Worm (Caenorhabditis elegans) whole organism, late embryonic: Measurements from ENCODE around the gene ari-2.

Experiments
- F13H6.1 ChIP-seq: sonication (generic microtip); optimal IDR thresholded peaks from 2 replicates; lab custom pipeline; 2016; ENCODE audit warnings: missing genetic modification characterization, missing compliant biosample characterization
- che-1 ChIP-seq: sonication (generic microtip); optimal IDR thresholded peaks from 2 replicates; lab custom pipeline; 2016; ENCODE audit warnings: mild to moderate bottlenecking, missing genetic modification characterization, missing compliant biosample characterization
- odd-2 ChIP-seq: sonication (generic microtip); optimal IDR thresholded peaks from 2 replicates; lab custom pipeline; 2017; ENCODE audit warnings: antibody characterized with exemption, mild to moderate bottlenecking, missing genetic modification characterization, missing compliant biosample characterization
- unc-3 ChIP-seq, 2 experiments: fragments of 200-800 bp in 1 of 2; sonication (Bioruptor generic) in 1 of 2; sonication (generic microtip) in 1 of 2; conservative IDR thresholded peaks in 1 of 2; optimal IDR thresholded peaks in 1 of 2; 2 replicates each; pipeline versions ENCODE4 v1.3.6 to Lab custom; 2016 to 2022; ENCODE audit warnings: missing compliant biosample characterization in 2 of 2, missing genetic modification characterization in 2 of 2, missing genetic modification reagents in 1 of 2

ce11 chrIV:5582267-5582666, 31.3 kb downstream of the ari-2 start:
- TF ChIP-seq odd-2 (tag; lab: Kevin White, UChicago) (no peak), che-1 (tag; lab: Kevin White, UChicago) (no peak), F13H6.1 (tag; lab: Kevin White, UChicago) (no peak), unc-3 (GFP tag; conservative IDR thresholded peaks at IDR 0.05; lab: Robert Waterston, UW) (no peak), unc-3 (tag; optimal IDR thresholded peaks at IDR 0.05; lab: Kevin White, UChicago) (no peak)
